Worm (Caenorhabditis elegans): ENCODE measurements around the gene ZK742.6.

- no peak for TF ChIP-seq snpc-4 (tag; optimal IDR thresholded peaks at IDR 0.05)
- no peak for TF ChIP-seq ZK546.5 (tag; optimal IDR thresholded peaks at IDR 0.05)
- TF ChIP-seq nhr-11 (tag; optimal IDR thresholded peaks at IDR 0.05), result no peak
- TF ChIP-seq fkh-10 (GFP tag; optimal IDR thresholded peaks at IDR 0.05), result no peak
- no peak for TF ChIP-seq hmg-11 (tag; optimal IDR thresholded peaks at IDR 0.05)
- no peak for TF ChIP-seq daf-12 (tag; optimal IDR thresholded peaks at IDR 0.05)
- no peak for TF ChIP-seq ztf-4 (tag; optimal IDR thresholded peaks at IDR 0.05)
- no peak for TF ChIP-seq elt-1 (tag; optimal IDR thresholded peaks at IDR 0.05)
- TF ChIP-seq lin-15B (tag; optimal IDR thresholded peaks at IDR 0.05), result no peak
- no peak for TF ChIP-seq unc-39 (tag; optimal IDR thresholded peaks at IDR 0.05)
- no peak for TF ChIP-seq elt-3 (tag; optimal IDR thresholded peaks at IDR 0.05)
- no peak for TF ChIP-seq unc-62 (GFP tag; optimal IDR thresholded peaks at IDR 0.05)
These were observed 37.3 kb upstream of the ZK742.6 start for ce11 chrV:7852078-7852477.
